Worm (Caenorhabditis elegans) whole organism, late embryonic: Measurements from ENCODE around the gene K02D10.8.
A peak's percentile ranks its signal among the peaks of the same experiment; 100 is the strongest.

Experiments
- C38D4.7 ChIP-seq: fragments of 200-800 bp; sonication (Bioruptor generic); optimal IDR thresholded peaks from 2 replicates; lab custom pipeline; 2018; ENCODE audit warnings: mild to moderate bottlenecking, missing genetic modification characterization, moderate library complexity, missing compliant biosample characterization
- F13H6.1 ChIP-seq: sonication (generic microtip); optimal IDR thresholded peaks from 2 replicates; lab custom pipeline; 2016; ENCODE audit warnings: missing genetic modification characterization, missing compliant biosample characterization
- K02D7.2 ChIP-seq: sonication (generic microtip); optimal IDR thresholded peaks from 2 replicates; lab custom pipeline; 2017; ENCODE audit warnings: mild to moderate bottlenecking, missing genetic modification characterization, missing compliant biosample characterization
- ama-1 ChIP-seq: fragments of 150-350 bp; optimal IDR thresholded peaks from 2 replicates; lab custom pipeline; 2014
- ceh-18 ChIP-seq: sonication (generic microtip); optimal IDR thresholded peaks from 2 replicates; lab custom pipeline; 2016; ENCODE audit warnings: missing genetic modification characterization, missing compliant biosample characterization
- ceh-2 ChIP-seq: sonication (generic microtip); optimal IDR thresholded peaks from 2 replicates; lab custom pipeline; 2016; ENCODE audit warnings: missing genotype, missing genetic modification characterization, missing compliant biosample characterization
- ceh-22 ChIP-seq: sonication (generic microtip); optimal IDR thresholded peaks from 2 replicates; lab custom pipeline; 2017; ENCODE audit warnings: missing biosample characterization, missing genetic modification characterization
- ceh-24 ChIP-seq: sonication (generic microtip); optimal IDR thresholded peaks from 2 replicates; lab custom pipeline; 2016; ENCODE audit warnings: mild to moderate bottlenecking, missing genetic modification characterization, missing compliant biosample characterization
- ceh-45 ChIP-seq: fragments of 200-800 bp; sonication (Bioruptor generic); IDR thresholded peaks from 2 replicates; pipeline ENCODE4 v1.3.6; 2022; ENCODE audit warnings: missing genetic modification reagents, missing genetic modification characterization, missing compliant biosample characterization
- ceh-48 ChIP-seq: sonication (generic microtip); optimal IDR thresholded peaks from 2 replicates; lab custom pipeline; 2016; ENCODE audit warnings: missing genetic modification characterization, inconsistent platforms, missing compliant biosample characterization
- ceh-6 ChIP-seq: fragments of 200-800 bp; sonication (Bioruptor generic); optimal IDR thresholded peaks from 2 replicates; lab custom pipeline; 2018; ENCODE audit warnings: mild to moderate bottlenecking, missing genetic modification characterization, missing compliant biosample characterization
- ceh-9 ChIP-seq: sonication (generic microtip); optimal IDR thresholded peaks from 2 replicates; lab custom pipeline; 2016; ENCODE audit warnings: mild to moderate bottlenecking, missing genetic modification characterization, inconsistent platforms, missing compliant biosample characterization
- che-1 ChIP-seq: sonication (generic microtip); optimal IDR thresholded peaks from 2 replicates; lab custom pipeline; 2016; ENCODE audit warnings: mild to moderate bottlenecking, missing genetic modification characterization, missing compliant biosample characterization
- dmd-4 ChIP-seq: sonication (generic microtip); optimal IDR thresholded peaks from 2 replicates; lab custom pipeline; 2016; ENCODE audit warnings: borderline replicate concordance, missing genetic modification characterization, missing compliant biosample characterization
- dve-1 ChIP-seq: sonication (generic microtip); optimal IDR thresholded peaks from 2 replicates; lab custom pipeline; 2017; ENCODE audit warnings: antibody characterized with exemption, mild to moderate bottlenecking, missing genetic modification characterization, missing compliant biosample characterization
- elt-2 ChIP-seq: sonication (generic microtip); optimal IDR thresholded peaks from 2 replicates; lab custom pipeline; 2016; ENCODE audit warnings: missing genetic modification reagents, missing genetic modification characterization, missing compliant biosample characterization
- elt-4 ChIP-seq: sonication (generic microtip); optimal IDR thresholded peaks from 2 replicates; lab custom pipeline; 2016; ENCODE audit warnings: missing genetic modification characterization, missing compliant biosample characterization
- fkh-6 ChIP-seq: sonication (generic microtip); optimal IDR thresholded peaks from 2 replicates; lab custom pipeline; 2016; ENCODE audit warnings: missing genetic modification characterization, missing compliant biosample characterization
- gmeb-2 ChIP-seq: sonication (generic microtip); optimal IDR thresholded peaks from 2 replicates; lab custom pipeline; 2016; ENCODE audit warnings: missing genetic modification characterization, inconsistent platforms, missing compliant biosample characterization
- hlh-30 ChIP-seq: sonication (generic microtip); optimal IDR thresholded peaks from 2 replicates; lab custom pipeline; 2017; ENCODE audit warnings: antibody characterized with exemption, missing genetic modification characterization, missing compliant biosample characterization; ENCODE audit not compliant: insufficient read depth
- hlh-6 ChIP-seq: sonication (generic microtip); optimal IDR thresholded peaks from 2 replicates; lab custom pipeline; 2016; ENCODE audit warnings: missing genotype, missing genetic modification characterization, missing compliant biosample characterization
- lin-11 ChIP-seq: fragments of 200-800 bp; sonication (Bioruptor generic); optimal IDR thresholded peaks from 2 replicates; lab custom pipeline; 2018; ENCODE audit warnings: mild to moderate bottlenecking, missing genetic modification characterization, missing compliant biosample characterization
- madf-2 ChIP-seq: sonication (generic microtip); optimal IDR thresholded peaks from 2 replicates; lab custom pipeline; 2017; ENCODE audit warnings: missing genetic modification characterization, missing compliant biosample characterization
- nhr-11 ChIP-seq: fragments of 150-350 bp; optimal IDR thresholded peaks from 2 replicates; lab custom pipeline; 2014; ENCODE audit warnings: missing biosample characterization, missing genetic modification characterization
- nhr-232 ChIP-seq: sonication (generic microtip); optimal IDR thresholded peaks from 2 replicates; lab custom pipeline; 2016; ENCODE audit warnings: missing genetic modification characterization, missing compliant biosample characterization
- npax-4 ChIP-seq: sonication (generic microtip); optimal IDR thresholded peaks from 2 replicates; lab custom pipeline; 2016; ENCODE audit warnings: missing genetic modification characterization, missing compliant biosample characterization
- pag-3 ChIP-seq: sonication (generic microtip); optimal IDR thresholded peaks from 2 replicates; lab custom pipeline; 2016; ENCODE audit warnings: missing compliant biosample characterization, missing genetic modification characterization, borderline replicate concordance
- pqm-1 ChIP-seq: sonication (generic microtip); optimal IDR thresholded peaks from 2 replicates; lab custom pipeline; 2016; ENCODE audit warnings: missing genetic modification characterization, missing compliant biosample characterization
- pros-1 ChIP-seq: fragments of 150-350 bp; optimal IDR thresholded peaks from 2 replicates; lab custom pipeline; 2014; ENCODE audit warnings: missing biosample characterization, missing genetic modification reagents, missing genetic modification characterization
- sdc-2 ChIP-seq: sonication (generic microtip); optimal IDR thresholded peaks from 2 replicates; lab custom pipeline; 2016; ENCODE audit warnings: missing genotype, missing genetic modification characterization, missing compliant biosample characterization
- sox-4 ChIP-seq: sonication (generic microtip); optimal IDR thresholded peaks from 2 replicates; lab custom pipeline; 2017; ENCODE audit warnings: mild to moderate bottlenecking, missing genetic modification characterization, inconsistent platforms, missing compliant biosample characterization
- syd-9 ChIP-seq: sonication (generic microtip); optimal IDR thresholded peaks from 2 replicates; lab custom pipeline; 2016; ENCODE audit warnings: mild to moderate bottlenecking, missing genetic modification characterization, moderate library complexity, missing compliant biosample characterization
- tbx-2 ChIP-seq: sonication (generic microtip); optimal IDR thresholded peaks from 2 replicates; lab custom pipeline; 2016; ENCODE audit warnings: missing genetic modification characterization, missing compliant biosample characterization
- unc-55 ChIP-seq: sonication (generic microtip); optimal IDR thresholded peaks from 2 replicates; lab custom pipeline; 2017; ENCODE audit warnings: missing biosample characterization, missing genetic modification reagents, missing genetic modification characterization
- unc-86 ChIP-seq: sonication (generic microtip); optimal IDR thresholded peaks from 2 replicates; lab custom pipeline; 2016; ENCODE audit warnings: missing genetic modification characterization, missing compliant biosample characterization

Gene K02D10.8

DNA sequence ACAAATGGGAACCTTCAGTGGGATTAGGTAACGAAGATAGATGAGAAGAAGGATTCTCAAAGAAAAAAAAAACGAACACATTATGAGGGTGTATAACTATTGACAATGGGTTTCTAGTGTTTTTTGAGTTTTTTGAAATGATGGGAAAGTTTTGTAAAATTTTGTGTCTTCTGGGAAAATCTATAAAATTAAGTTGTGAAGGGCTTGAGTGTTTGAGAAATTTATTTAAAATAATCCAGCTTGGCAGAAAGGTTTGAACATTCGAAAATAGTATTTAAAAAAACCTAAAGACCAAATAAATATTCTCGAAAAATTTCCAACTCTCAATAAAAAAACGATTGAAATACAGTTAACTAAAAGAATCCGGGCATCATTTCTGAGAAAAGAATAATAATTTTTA, 41.0 kb upstream of the K02D10.8 start:
- TF ChIP-seq ceh-6 (GFP tag; lab: Kevin White, UChicago), result no peak
- TF ChIP-seq hlh-30, result no peak
- TF ChIP-seq elt-4, result no peak
- TF ChIP-seq pag-3, result no peak
- TF ChIP-seq madf-2 (tag; lab: Kevin White, UChicago), result no peak
- TF ChIP-seq pros-1 (tag; lab: Kevin White, UChicago), result no peak
- no peak for TF ChIP-seq ceh-45
- no peak for TF ChIP-seq C38D4.7 (GFP tag; lab: Kevin White, UChicago)
- TF ChIP-seq dmd-4 (tag; lab: Kevin White, UChicago), result no peak
- no peak for TF ChIP-seq ceh-2 (tag; lab: Kevin White, UChicago)
- TF ChIP-seq ceh-9 (tag; lab: Kevin White, UChicago), result no peak
- no peak for TF ChIP-seq ceh-22

DNA sequence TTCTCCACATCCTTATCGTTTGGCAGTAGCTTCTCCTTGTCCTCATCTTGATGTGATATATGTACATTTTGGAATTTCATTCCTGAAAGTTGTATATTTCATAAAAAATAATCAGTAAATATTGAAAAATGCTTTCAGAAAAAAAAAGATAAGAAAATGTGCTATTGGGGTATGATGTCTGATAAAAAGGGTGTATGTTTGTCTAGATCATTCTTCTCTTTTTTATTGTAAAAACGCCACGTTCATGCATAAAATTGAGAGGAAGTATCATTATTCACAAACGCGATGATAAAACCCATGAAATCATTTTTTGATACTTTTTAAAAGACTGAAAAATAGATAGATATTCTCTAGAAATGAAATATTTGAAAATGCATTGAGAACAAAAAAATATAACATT, 37.6 kb upstream of the K02D10.8 start:
- no peak for TF ChIP-seq unc-55
- no peak for TF ChIP-seq ceh-6 (GFP tag; lab: Kevin White, UChicago)
- TF ChIP-seq sox-4 (tag; lab: Kevin White, UChicago), result no peak
- peak; percentile 75 for TF ChIP-seq elt-2 (tag; lab: Kevin White, UChicago)

- TF ChIP-seq ceh-48 (tag; lab: Kevin White, UChicago) (no peak), pqm-1 (peak; percentile 33), gmeb-2 (tag; lab: Kevin White, UChicago) (no peak), tbx-2 (tag; lab: Kevin White, UChicago) (peak; percentile 4), ceh-18 (tag; lab: Kevin White, UChicago) (peak; percentile 6), nhr-232 (tag; lab: Kevin White, UChicago) (no peak), F13H6.1 (tag; lab: Kevin White, UChicago) (peak; percentile 26), ama-1 (lab: Kevin White, UChicago) (no peak), hlh-6 (tag; lab: Kevin White, UChicago) (no peak), syd-9 (tag; lab: Kevin White, UChicago) (no peak), npax-4 (tag; lab: Kevin White, UChicago) (no peak), dve-1 (tag; lab: Kevin White, UChicago) (peak; percentile 17), unc-55 (no peak)
These were observed 36.7 kb upstream of the K02D10.8 start, which contains the start of gene sma-2 for ce11 chrIII:8749487-8749886. TSS of gene sma-2 (plus strand) at chrIII:8749680.

ce11 chrIII:8750606-8751005, 35.6 kb upstream of the K02D10.8 start, which contains the start of gene ugtp-1:
TSS of gene ugtp-1 (minus strand) at chrIII:8750706.
- TF ChIP-seq lin-11 (no peak), gmeb-2 (tag; lab: Kevin White, UChicago) (no peak), nhr-232 (tag; lab: Kevin White, UChicago) (no peak), K02D7.2 (tag; lab: Kevin White, UChicago) (no peak), fkh-6 (no peak), dve-1 (tag; lab: Kevin White, UChicago) (no peak), hlh-6 (tag; lab: Kevin White, UChicago) (no peak), elt-4 (no peak), che-1 (no peak), unc-86 (tag; lab: Kevin White, UChicago) (no peak), npax-4 (tag; lab: Kevin White, UChicago) (no peak), sdc-2 (tag; lab: Kevin White, UChicago) (no peak), nhr-11 (no peak), ceh-24 (no peak), F13H6.1 (tag; lab: Kevin White, UChicago) (no peak)

DNA sequence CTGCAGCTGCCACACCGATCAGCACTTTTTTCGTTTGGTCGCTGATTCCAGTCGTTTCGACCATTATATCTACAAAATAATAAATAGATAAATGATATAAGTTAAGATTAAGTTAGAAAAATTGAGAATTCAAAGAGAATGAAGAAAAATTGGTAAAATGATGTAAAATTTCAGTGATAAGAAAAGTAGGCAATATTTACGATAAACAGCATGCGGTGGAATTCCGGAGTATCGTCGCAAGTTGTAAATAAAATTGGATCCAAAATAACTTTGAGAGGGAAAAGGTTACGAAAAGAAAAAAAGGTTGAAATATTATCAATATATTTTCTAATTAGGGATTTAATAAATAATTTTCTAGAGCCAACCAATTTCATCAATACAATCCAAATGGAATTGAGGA, 31.5 kb upstream of the K02D10.8 start, which contains the start of gene tomm-70:
TSS of gene tomm-70 (minus strand) at position 69 of the 400 bp plus-strand sequence.
- TF ChIP-seq ceh-18 (tag; lab: Kevin White, UChicago), result no peak
- peak; percentile 21 for TF ChIP-seq elt-2 (tag; lab: Kevin White, UChicago)
